Fruit fly (Drosophila melanogaster): ENCODE results near the gene SCCRO4.

DNA sequence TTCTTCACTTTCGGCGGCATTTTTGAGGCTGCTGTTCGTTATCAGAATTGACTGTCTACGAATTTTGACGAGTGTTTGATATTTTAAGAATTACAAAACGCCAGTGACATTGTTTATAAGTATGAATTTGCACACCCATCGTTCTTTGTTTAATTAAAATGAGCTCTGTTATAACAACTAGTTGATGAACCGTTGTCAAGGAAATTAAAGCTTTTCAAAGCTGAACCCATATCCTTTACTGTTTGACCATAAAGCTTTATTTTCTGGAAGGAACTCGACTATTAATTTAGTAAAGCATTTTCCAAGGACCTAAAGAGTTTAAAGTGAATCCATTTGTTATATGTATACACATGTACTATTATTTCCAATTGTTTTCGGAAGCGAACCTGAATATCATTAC lies 24.0 kb upstream of the SCCRO4 start, which contains the start of gene CG17122:
- no peak for TF ChIP-seq Dll (optimal IDR thresholded peaks at IDR 0.05)
- TF ChIP-seq psq (optimal IDR thresholded peaks at IDR 0.05), result no peak
- no peak for TF ChIP-seq EcR (GFP tag; optimal IDR thresholded peaks at IDR 0.05)
- TF ChIP-seq CG8478 (optimal IDR thresholded peaks at IDR 0.05), result no peak

Measured in whole organism.